Worm (Caenorhabditis elegans) whole organism, early embryonic: Measurements from ENCODE around the gene gldi-4.

ENCODE experiments used
- flt-1 ChIP-seq: fragments of 200-800 bp; sonication (Bioruptor generic); IDR thresholded peaks from 2 replicates; pipeline ENCODE4 v1.3.6; 2022; ENCODE audit warnings: missing genetic modification characterization, missing compliant biosample characterization
- sea-1 ChIP-seq: fragments of 200-800 bp; sonication (Bioruptor generic); conservative IDR thresholded peaks from 2 replicates; pipeline ENCODE4 v1.3.6; 2022; ENCODE audit warnings: missing genetic modification characterization, missing compliant biosample characterization
- tbx-37 ChIP-seq: fragments of 200-800 bp; sonication (Bioruptor generic); conservative IDR thresholded peaks from 2 replicates; pipeline ENCODE4 v1.3.6; 2022; ENCODE audit warnings: missing genetic modification reagents, missing genetic modification characterization, missing compliant biosample characterization

ce11 chrIV:7044552-7045139 is 27.2 kb downstream of the gldi-4 start, which contains the start of gene tin-9.1:
- TF ChIP-seq sea-1 (GFP tag; lab: Robert Waterston, UW) (no peak), tbx-37 (GFP tag; lab: Robert Waterston, UW) (no peak), flt-1 (GFP tag; lab: Robert Waterston, UW) (no peak)
